Fruit fly (Drosophila melanogaster): Measurements from ENCODE around the gene cup.

DNA sequence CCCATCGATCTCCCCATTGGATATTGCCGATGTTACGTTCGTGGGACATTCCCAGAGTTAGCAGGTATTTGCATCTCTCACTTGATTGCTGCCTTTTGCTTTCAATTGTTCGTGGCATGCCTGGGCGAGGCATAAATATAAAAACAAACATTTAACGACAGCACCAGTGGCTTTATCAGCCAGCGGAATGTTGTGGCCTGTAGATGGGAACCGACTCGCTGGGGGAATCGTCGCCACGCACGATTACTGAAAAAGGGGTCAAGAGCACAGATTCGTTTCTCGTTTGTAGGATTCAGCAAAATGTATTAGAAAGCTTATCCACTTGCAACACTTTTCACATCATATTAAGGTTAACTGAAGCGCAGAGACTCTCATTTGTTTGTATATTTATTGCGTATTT is 7.9 kb downstream of the cup start:
- no peak for TF ChIP-seq Myc (optimal IDR thresholded peaks at IDR 0.05)
- no peak for TF ChIP-seq h (optimal IDR thresholded peaks at IDR 0.05)
